Fruit fly (Drosophila melanogaster): ENCODE measurements around the gene EMC1.
A peak's percentile ranks its signal among the peaks of the same experiment; 100 is the strongest.

EMC1 gene

DNA sequence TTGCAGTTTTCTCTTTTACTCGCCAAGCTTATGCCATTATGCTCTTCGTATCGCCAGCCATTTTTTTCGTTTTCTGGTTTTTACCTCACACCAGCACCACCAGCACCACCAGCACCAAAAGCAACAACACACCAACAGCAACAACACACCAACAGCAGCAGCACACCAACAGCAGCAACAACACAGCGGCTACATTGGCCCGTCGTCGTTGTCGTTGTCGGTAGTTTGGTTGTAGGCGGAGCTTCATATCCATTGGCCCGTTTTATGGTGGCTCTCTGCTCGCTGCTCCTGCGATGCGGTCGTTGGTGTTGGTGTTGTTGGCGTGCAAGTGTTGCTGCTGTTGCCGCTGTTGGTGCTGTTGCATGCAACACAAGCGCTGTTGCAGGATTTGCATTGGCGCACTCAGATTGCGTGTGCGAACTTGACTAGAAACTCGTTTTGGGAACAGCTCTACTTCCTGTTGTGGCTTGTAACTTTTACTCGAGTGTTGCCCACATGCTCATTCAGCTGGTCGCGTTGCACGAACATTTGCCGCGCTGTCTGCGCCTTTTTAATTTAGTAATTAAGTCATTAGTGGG lies 29.7 kb upstream of the EMC1 start:
- TF ChIP-seq usp (GFP tag; optimal IDR thresholded peaks at IDR 0.05) (no peak), fru (GFP tag; optimal IDR thresholded peaks at IDR 0.05) (no peak), foxo (GFP tag; optimal IDR thresholded peaks at IDR 0.05) (no peak), Sp1 (GFP tag; optimal IDR thresholded peaks at IDR 0.05) (no peak), N (GFP tag; optimal IDR thresholded peaks at IDR 0.05) (no peak), Dfd (GFP tag; optimal IDR thresholded peaks at IDR 0.05) (peak; percentile 90), GATAd (GFP tag; optimal IDR thresholded peaks at IDR 0.05) (no peak)

DNA sequence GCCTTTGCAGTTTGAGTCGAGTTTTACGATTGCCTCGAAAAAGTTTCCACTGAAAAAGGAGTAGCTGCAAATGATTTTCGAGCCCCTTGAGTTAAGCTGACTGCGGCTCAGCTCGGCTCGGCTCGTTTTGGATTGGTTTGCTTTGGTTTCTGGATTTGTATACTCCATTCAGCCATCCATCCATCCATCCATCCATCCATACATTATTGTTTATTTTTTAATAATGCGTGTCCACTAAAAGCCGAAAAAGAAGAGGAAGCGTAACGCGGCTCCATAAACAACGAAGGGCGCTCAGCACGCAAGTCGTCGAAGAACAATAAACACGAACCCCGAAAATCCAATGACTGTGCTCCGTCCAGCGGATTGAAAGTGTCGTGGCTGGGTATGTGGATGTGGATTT lies 19.2 kb upstream of the EMC1 start:
- TF ChIP-seq pan (optimal IDR thresholded peaks at IDR 0.05) (no peak), GATAd (GFP tag; optimal IDR thresholded peaks at IDR 0.05) (no peak), dsf (GFP tag; optimal IDR thresholded peaks at IDR 0.05; ENCODE audit: borderline replicate concordance) (no peak), Hr78 (GFP tag; optimal IDR thresholded peaks at IDR 0.05) (no peak), ey (GFP tag; optimal IDR thresholded peaks at IDR 0.05) (no peak), Jra (GFP tag; optimal IDR thresholded peaks at IDR 0.05) (no peak), Myc (optimal IDR thresholded peaks at IDR 0.05) (no peak), Mio (GFP tag; optimal IDR thresholded peaks at IDR 0.05) (no peak)

DNA sequence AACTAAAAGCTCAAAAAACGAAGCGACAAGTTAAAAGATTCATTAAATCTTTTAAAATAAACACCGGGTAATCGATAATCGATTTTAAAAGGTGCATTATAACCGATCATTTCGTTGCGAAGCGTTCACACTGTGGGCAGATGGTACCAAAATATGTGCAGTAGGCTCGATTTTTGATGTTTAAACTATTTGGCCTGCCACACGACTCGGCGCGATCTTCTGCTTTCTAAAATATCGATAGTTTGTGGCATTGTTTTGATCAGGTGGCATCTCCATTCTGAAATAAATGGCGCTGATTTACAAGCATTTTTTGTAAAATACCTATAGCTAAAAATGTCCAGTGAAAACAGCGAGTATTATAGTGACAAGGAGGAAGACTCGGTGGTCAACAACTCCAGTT lies 13.0 kb upstream of the EMC1 start, which contains the start of the genes CG10445 and lds:
Gene CG10445, minus strand, starts transcription at position 104 of the 400 bp plus-strand sequence.
Gene lds, plus strand, starts transcription at position 236 of the 400 bp plus-strand sequence.
- TF ChIP-seq Myc (optimal IDR thresholded peaks at IDR 0.05) (no peak), woc (GFP tag; optimal IDR thresholded peaks at IDR 0.05) (no peak), GATAd (GFP tag; optimal IDR thresholded peaks at IDR 0.05) (no peak), pan (optimal IDR thresholded peaks at IDR 0.05) (no peak), lola (GFP tag; optimal IDR thresholded peaks at IDR 0.05) (no peak), Hr83 (GFP tag; optimal IDR thresholded peaks at IDR 0.05; ENCODE audit: poor library complexity, severe bottlenecking) (no peak), psq (GFP tag; optimal IDR thresholded peaks at IDR 0.05) (no peak)

DNA sequence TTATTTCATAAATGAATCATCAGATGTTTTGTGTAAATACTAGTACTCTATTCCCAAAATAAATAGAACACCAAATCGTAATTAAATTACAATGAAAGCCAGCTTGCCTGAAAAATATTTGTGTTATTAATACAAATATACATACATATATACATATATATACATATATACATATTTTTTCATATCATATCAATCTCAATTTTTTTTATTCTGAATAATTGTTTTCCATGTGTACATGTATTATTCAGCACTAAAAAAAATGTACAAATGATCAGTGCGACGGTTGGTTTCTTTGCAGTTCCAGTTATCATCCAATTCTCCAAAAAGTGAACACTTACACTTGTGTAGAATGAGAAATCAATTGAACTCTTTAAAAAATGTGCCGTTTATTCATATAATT lies 6.4 kb upstream of the EMC1 start, which contains the start of gene kipf:
Gene kipf, plus strand, starts transcription at position 301 of the 400 bp plus-strand sequence.
- TF ChIP-seq dl (GFP tag; optimal IDR thresholded peaks at IDR 0.05; ENCODE audit: insufficient read depth in 1 of 2, partially characterized antibody in 2 of 2) = no peak
- no peak for TF ChIP-seq dmrt93B (GFP tag; optimal IDR thresholded peaks at IDR 0.05)
- no peak for TF ChIP-seq h (GFP tag; optimal IDR thresholded peaks at IDR 0.05)

DNA sequence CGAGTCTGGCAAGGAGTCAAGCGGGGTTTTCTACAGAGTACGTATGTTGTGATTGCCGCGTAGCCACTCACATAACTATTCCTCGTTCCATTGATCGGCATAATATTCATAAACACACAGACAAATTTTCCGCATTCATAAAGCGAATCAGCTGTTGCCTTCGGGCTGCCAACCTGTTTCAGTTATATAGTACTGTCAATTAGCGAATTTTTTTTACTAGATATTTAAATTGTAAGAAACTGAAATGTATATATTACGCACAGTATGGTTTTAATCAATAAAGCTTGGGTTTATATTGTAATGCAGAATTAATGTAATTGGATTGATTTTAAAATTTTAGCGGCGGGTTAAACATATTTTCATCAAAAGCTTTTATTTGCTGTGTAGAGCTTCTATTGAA lies 6.0 kb upstream of the EMC1 start, which contains the start of gene Rfk:
Gene Rfk, minus strand, starts transcription at position 152 of the 400 bp plus-strand sequence.
- no peak for TF ChIP-seq Rel (GFP tag; optimal IDR thresholded peaks at IDR 0.05)
- TF ChIP-seq Rel (tag; optimal IDR thresholded peaks at IDR 0.05) = peak; percentile 5
- peak; percentile 37 for TF ChIP-seq ey (GFP tag; optimal IDR thresholded peaks at IDR 0.05)
- peak; percentile 31 for TF ChIP-seq psq (GFP tag; optimal IDR thresholded peaks at IDR 0.05)
- TF ChIP-seq HLH106 (tag; optimal IDR thresholded peaks at IDR 0.05) = peak; percentile 33
- peak; percentile 44 for TF ChIP-seq woc (GFP tag; optimal IDR thresholded peaks at IDR 0.05)
- TF ChIP-seq rgr (GFP tag; optimal IDR thresholded peaks at IDR 0.05) = peak; percentile 64
- TF ChIP-seq CG32264 (GFP tag; optimal IDR thresholded peaks at IDR 0.05) = no peak
- TF ChIP-seq N (GFP tag; optimal IDR thresholded peaks at IDR 0.05) = no peak

DNA sequence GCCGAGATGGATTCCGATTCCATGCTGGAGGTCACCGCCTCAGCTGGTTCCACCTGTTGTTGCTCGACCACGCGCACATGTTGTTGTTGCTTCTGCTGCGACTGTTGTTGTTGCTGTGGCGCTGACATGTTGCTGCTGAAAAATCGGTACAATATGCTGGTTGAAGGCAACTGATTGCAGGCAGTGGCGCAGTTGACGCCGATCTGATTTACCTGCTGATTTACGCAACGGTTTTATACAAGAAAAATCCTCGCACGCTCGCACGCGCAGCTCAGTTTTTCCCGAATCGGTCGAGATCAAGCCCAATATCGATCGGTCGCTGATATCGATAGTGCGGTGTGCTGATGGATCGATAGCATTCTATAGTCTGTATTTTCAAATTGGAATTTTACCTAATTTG lies 4.3 kb upstream of the EMC1 start, which contains the start of gene Prat:
Gene Prat, minus strand, starts transcription at position 298 of the 400 bp plus-strand sequence.
- TF ChIP-seq Hnf4 (GFP tag; optimal IDR thresholded peaks at IDR 0.05) = no peak
- TF ChIP-seq Myc (optimal IDR thresholded peaks at IDR 0.05) = peak; percentile 21

DNA sequence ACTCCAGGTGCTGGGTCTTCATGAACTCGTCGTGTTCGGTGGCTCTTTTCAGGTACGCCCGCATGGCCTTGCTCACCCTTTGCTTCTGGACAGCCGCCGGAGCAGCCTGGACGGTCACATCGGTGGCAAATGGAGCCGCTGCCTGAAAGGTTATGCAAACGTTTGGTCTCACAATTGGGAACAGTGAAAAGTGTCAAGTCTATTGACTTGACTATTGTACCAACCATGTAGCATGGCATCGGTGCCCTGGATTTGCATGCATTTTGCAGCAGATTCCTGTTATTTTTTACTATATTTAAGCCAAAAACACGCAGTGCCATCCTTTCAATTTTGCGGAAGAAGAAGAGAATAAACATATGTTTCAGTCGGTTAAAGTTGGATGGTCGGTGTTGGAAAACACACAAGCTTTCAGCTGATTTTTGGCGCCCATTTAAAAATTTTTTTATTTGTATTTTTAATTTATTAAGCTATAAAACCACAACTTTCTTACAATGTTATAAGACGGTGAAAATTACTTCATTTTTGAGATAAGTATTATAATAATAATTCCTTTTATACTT lies 4.8 kb downstream of the EMC1 start, which contains the start of gene mRpS9:
Gene mRpS9, minus strand, starts transcription at position 355 of the 560 bp plus-strand sequence.
- no peak for TF ChIP-seq Vsx2 (GFP tag; optimal IDR thresholded peaks at IDR 0.05; ENCODE audit: partially characterized antibody)
- no peak for TF ChIP-seq Jra (GFP tag; optimal IDR thresholded peaks at IDR 0.05)
- TF ChIP-seq ey (GFP tag; optimal IDR thresholded peaks at IDR 0.05) = no peak
- no peak for TF ChIP-seq woc (GFP tag; optimal IDR thresholded peaks at IDR 0.05)
- TF ChIP-seq sv (GFP tag; optimal IDR thresholded peaks at IDR 0.05) = no peak
